Fruit fly (Drosophila melanogaster) whole organism, embryonic: ENCODE measurements around the gene CG6511.

ENCODE experiments used
- Atf3 ChIP-seq: fragments of 200-800 bp; sonication (Bioruptor generic); optimal IDR thresholded peaks from 3 replicates; lab custom pipeline; 2016; ENCODE audit warnings: missing biosample characterization, missing genetic modification characterization
- BtbVII ChIP-seq: fragments of 200-800 bp; sonication (Bioruptor generic); optimal IDR thresholded peaks from 3 replicates; lab custom pipeline; 2017; ENCODE audit warnings: missing biosample characterization, mild to moderate bottlenecking, missing genetic modification characterization
- CG11085 ChIP-seq: fragments of 200-800 bp; sonication (Bioruptor generic); IDR thresholded peaks from 2 replicates; pipeline ENCODE4 v1.3.6; 2022; ENCODE audit warnings: missing biosample characterization, missing genetic modification characterization
- CG11093 ChIP-seq: fragments of 200-800 bp; sonication (Bioruptor generic); IDR thresholded peaks from 3 replicates; pipeline ENCODE4 v1.3.6; 2022; ENCODE audit warnings: missing biosample characterization, missing genetic modification characterization
- CG11456 ChIP-seq: fragments of 200-800 bp; sonication (Bioruptor generic); IDR thresholded peaks from 3 replicates; pipeline ENCODE4 v1.3.6; 2022; ENCODE audit warnings: missing biosample characterization, missing genetic modification characterization
- CG11560 ChIP-seq: fragments of 200-800 bp; sonication (Bioruptor generic); IDR thresholded peaks from 3 replicates; pipeline ENCODE4 v1.3.6; 2022; ENCODE audit warnings: missing biosample characterization, missing genetic modification characterization
- CG1792 ChIP-seq: fragments of 200-800 bp; sonication (Bioruptor generic); optimal IDR thresholded peaks from 2 replicates; lab custom pipeline; 2016; ENCODE audit warnings: missing biosample characterization, missing genetic modification characterization
- CG32772 ChIP-seq: fragments of 200-800 bp; sonication (Bioruptor generic); IDR thresholded peaks from 2 replicates; pipeline ENCODE4 v1.3.6; 2022; ENCODE audit warnings: missing biosample characterization, missing genetic modification characterization
- CG34224 ChIP-seq: fragments of 200-800 bp; sonication (Bioruptor generic); IDR thresholded peaks from 3 replicates; pipeline ENCODE4 v1.3.6; 2022; ENCODE audit warnings: missing biosample characterization, missing genetic modification characterization; ENCODE audit not compliant: partially characterized antibody
- CG4328 ChIP-seq: fragments of 200-800 bp; sonication (Bioruptor generic); optimal IDR thresholded peaks from 3 replicates; lab custom pipeline; 2017; ENCODE audit warnings: missing biosample characterization, missing genetic modification reagents, missing genetic modification characterization
- CG4404 ChIP-seq: fragments of 200-800 bp; sonication (Bioruptor generic); IDR thresholded peaks from 2 replicates; pipeline ENCODE4 v1.3.6; 2022; ENCODE audit warnings: missing biosample characterization, missing genetic modification characterization
- CG6272 ChIP-seq: fragments of 200-800 bp; sonication (Bioruptor generic); IDR thresholded peaks from 2 replicates; pipeline ENCODE4 v1.3.6; 2022; ENCODE audit warnings: missing biosample characterization, missing genetic modification characterization
- CG6683 ChIP-seq: fragments of 200-800 bp; sonication (Bioruptor generic); optimal IDR thresholded peaks from 2 replicates; lab custom pipeline; 2017; ENCODE audit warnings: missing biosample characterization, mild to moderate bottlenecking, missing genetic modification characterization, missing genetic modification reagents
- CG7357 ChIP-seq: fragments of 200-800 bp; sonication (Bioruptor generic); IDR thresholded peaks from 3 replicates; pipeline ENCODE4 v1.3.6; 2022; ENCODE audit warnings: missing biosample characterization, missing genetic modification characterization
- CG8359 ChIP-seq: fragments of 200-800 bp; sonication (Bioruptor generic); optimal IDR thresholded peaks from 2 replicates; lab custom pipeline; 2017; ENCODE audit warnings: missing biosample characterization, mild to moderate bottlenecking, missing genetic modification characterization, borderline replicate concordance
- Camta ChIP-seq: fragments of 200-800 bp; sonication (Bioruptor generic); optimal IDR thresholded peaks from 2 replicates; lab custom pipeline; 2016; ENCODE audit warnings: missing biosample characterization, missing genetic modification characterization
- CkIIα-i1 ChIP-seq: fragments of 200-800 bp; sonication (Bioruptor generic); IDR thresholded peaks from 2 replicates; pipeline ENCODE4 v1.3.6; 2022; ENCODE audit warnings: missing biosample characterization, missing genetic modification characterization
- D19A ChIP-seq: fragments of 200-800 bp; optimal IDR thresholded peaks from 3 replicates; lab custom pipeline; 2019; ENCODE audit warnings: missing biosample characterization, mild to moderate bottlenecking, missing genetic modification characterization, moderate library complexity
- Dad ChIP-seq: fragments of 200-800 bp; sonication (Bioruptor generic); optimal IDR thresholded peaks from 3 replicates; lab custom pipeline; 2016; ENCODE audit warnings: missing biosample characterization, missing genetic modification characterization
- Dek ChIP-seq: fragments of 200-800 bp; sonication (Bioruptor generic); optimal IDR thresholded peaks from 3 replicates; lab custom pipeline; 2019; ENCODE audit warnings: missing biosample characterization, mild to moderate bottlenecking, missing genetic modification characterization, moderate library complexity
- Dip2 ChIP-seq: fragments of 200-800 bp; sonication (Bioruptor generic); IDR thresholded peaks from 2 replicates; pipeline ENCODE4 v1.3.6; 2022; ENCODE audit warnings: missing biosample characterization, missing genetic modification characterization
- Doc2 ChIP-seq: fragments of 200-800 bp; sonication (Bioruptor generic); IDR thresholded peaks from 2 replicates; pipeline ENCODE4 v1.3.6; 2022; ENCODE audit warnings: missing biosample characterization, missing genetic modification characterization
- Fer3 ChIP-seq: fragments of 200-800 bp; sonication (Bioruptor generic); optimal IDR thresholded peaks from 2 replicates; lab custom pipeline; 2018; ENCODE audit warnings: missing biosample characterization, mild to moderate bottlenecking, missing genetic modification characterization, moderate library complexity
- GATAe ChIP-seq: fragments of 200-800 bp; sonication (Bioruptor generic); conservative IDR thresholded peaks from 2 replicates; pipeline ENCODE4 v1.3.6; 2022; ENCODE audit warnings: missing biosample characterization, missing genetic modification characterization
- HHEX ChIP-seq: fragments of 200-800 bp; sonication (Bioruptor generic); optimal IDR thresholded peaks from 3 replicates; lab custom pipeline; 2017; ENCODE audit warnings: missing biosample characterization, mild to moderate bottlenecking, missing genetic modification characterization, missing genetic modification reagents
- MBD-R2 ChIP-seq: fragments of 200-800 bp; sonication (Bioruptor generic); IDR thresholded peaks from 2 replicates; pipeline ENCODE4 v1.3.6; 2022; ENCODE audit warnings: missing biosample characterization, missing genetic modification characterization
- MTF-1 ChIP-seq: fragments of 200-800 bp; sonication (Bioruptor generic); optimal IDR thresholded peaks from 2 replicates; lab custom pipeline; 2018; ENCODE audit warnings: missing biosample characterization, mild to moderate bottlenecking, missing genetic modification characterization, borderline replicate concordance
- ab ChIP-seq: fragments of 200-800 bp; sonication (Bioruptor generic); optimal IDR thresholded peaks from 2 replicates; lab custom pipeline; 2016; ENCODE audit warnings: missing biosample characterization, missing genetic modification characterization
- bcd ChIP-seq: fragments of 200-800 bp; sonication (Bioruptor generic); optimal IDR thresholded peaks from 2 replicates; lab custom pipeline; 2017; ENCODE audit warnings: missing biosample characterization, mild to moderate bottlenecking, missing genetic modification characterization
- croc ChIP-seq: fragments of 200-800 bp; sonication (Bioruptor generic); conservative IDR thresholded peaks from 3 replicates; pipeline ENCODE4 v1.3.6; 2022; ENCODE audit warnings: missing biosample characterization, missing genetic modification characterization
- disco-r ChIP-seq: fragments of 200-800 bp; sonication (Bioruptor generic); optimal IDR thresholded peaks from 2 replicates; lab custom pipeline; 2016; ENCODE audit warnings: missing biosample characterization, missing genetic modification characterization
- ems ChIP-seq: fragments of 200-800 bp; sonication (Bioruptor generic); optimal IDR thresholded peaks from 3 replicates; lab custom pipeline; 2016; ENCODE audit warnings: missing biosample characterization, missing genetic modification characterization
- en ChIP-seq: fragments of 200-800 bp; sonication (Bioruptor generic); optimal IDR thresholded peaks from 2 replicates; lab custom pipeline; 2016; ENCODE audit warnings: missing biosample characterization, missing genetic modification characterization
- ewg ChIP-seq: fragments of 200-800 bp; sonication (Bioruptor generic); optimal IDR thresholded peaks from 3 replicates; lab custom pipeline; 2017; ENCODE audit warnings: mild to moderate bottlenecking, missing biosample characterization, missing genetic modification reagents, missing genetic modification characterization
- fru ChIP-seq: fragments of >200 bp; optimal IDR thresholded peaks from 2 replicates; lab custom pipeline; 2017
- grn ChIP-seq: fragments of 200-800 bp; sonication (Bioruptor generic); optimal IDR thresholded peaks from 3 replicates; lab custom pipeline; 2017; ENCODE audit warnings: missing biosample characterization, missing genetic modification characterization
- hbn ChIP-seq: fragments of 200-800 bp; sonication (Bioruptor generic); IDR thresholded peaks from 2 replicates; pipeline ENCODE4 v1.3.6; 2022; ENCODE audit warnings: missing biosample characterization, missing genetic modification characterization; ENCODE audit not compliant: partially characterized antibody
- kay ChIP-seq: fragments of 200-800 bp; sonication (Bioruptor generic); optimal IDR thresholded peaks from 2 replicates; lab custom pipeline; 2016; ENCODE audit warnings: missing biosample characterization, missing genetic modification characterization
- ken ChIP-seq: fragments of 200-800 bp; sonication (Bioruptor generic); IDR thresholded peaks from 3 replicates; pipeline ENCODE4 v1.3.6; 2022; ENCODE audit warnings: missing biosample characterization, missing genetic modification characterization
- mld ChIP-seq: fragments of 200-800 bp; sonication (Bioruptor generic); IDR thresholded peaks from 3 replicates; pipeline ENCODE4 v1.3.6; 2022; ENCODE audit warnings: missing biosample characterization, missing genetic modification characterization; ENCODE audit not compliant: partially characterized antibody
- prd ChIP-seq, 3 experiments: fragments of >200 bp in 2 of 3; fragments of 200-800 bp in 1 of 3; sonication (Bioruptor generic) in 1 of 3; optimal IDR thresholded peaks in 2 of 3; IDR thresholded peaks in 1 of 3; 2 replicates in 2 of 3; 3 replicates in 1 of 3; pipeline versions ENCODE4 v1.3.6 to Lab custom; 2017 to 2022; ENCODE audit warnings: missing biosample characterization in 1 of 3, missing genetic modification characterization in 1 of 3
- pum ChIP-seq: fragments of 200-800 bp; sonication (Bioruptor generic); optimal IDR thresholded peaks from 2 replicates; lab custom pipeline; 2016; ENCODE audit warnings: missing biosample characterization, missing genetic modification characterization
- rib ChIP-seq: fragments of 200-800 bp; sonication (Bioruptor generic); IDR thresholded peaks from 2 replicates; pipeline ENCODE4 v1.3.6; 2022; ENCODE audit warnings: missing biosample characterization, missing genetic modification characterization
- ro ChIP-seq: fragments of 200-800 bp; sonication (Bioruptor generic); IDR thresholded peaks from 2 replicates; pipeline ENCODE4 v1.3.6; 2022; ENCODE audit warnings: missing biosample characterization, missing genetic modification characterization
- row ChIP-seq: fragments of 200-800 bp; sonication (Bioruptor generic); IDR thresholded peaks from 3 replicates; pipeline ENCODE4 v1.3.6; 2022; ENCODE audit warnings: missing biosample characterization, missing genetic modification characterization
- sens-2 ChIP-seq: fragments of 200-800 bp; sonication (Bioruptor generic); IDR thresholded peaks from 2 replicates; pipeline ENCODE4 v1.3.6; 2022; ENCODE audit warnings: missing biosample characterization, missing genetic modification characterization
- slou ChIP-seq: fragments of 200-800 bp; sonication (Bioruptor generic); optimal IDR thresholded peaks from 3 replicates; lab custom pipeline; 2016; ENCODE audit warnings: missing biosample characterization, missing genetic modification characterization
- slp2 ChIP-seq: fragments of 200-800 bp; sonication (Bioruptor generic); optimal IDR thresholded peaks from 2 replicates; lab custom pipeline; 2016; ENCODE audit warnings: missing biosample characterization, missing genetic modification characterization
- sna ChIP-seq: fragments of 200-800 bp; sonication (Bioruptor generic); IDR thresholded peaks from 2 replicates; pipeline ENCODE4 v1.3.6; 2022; ENCODE audit warnings: missing biosample characterization, missing genetic modification characterization; ENCODE audit not compliant: partially characterized antibody
- ttk ChIP-seq: fragments of 200-800 bp; sonication (Bioruptor generic); IDR thresholded peaks from 2 replicates; pipeline ENCODE4 v2.1.2; 2022; ENCODE audit warnings: missing biosample characterization, missing genetic modification characterization
- wdn ChIP-seq: fragments of 200-800 bp; sonication (Bioruptor generic); IDR thresholded peaks from 2 replicates; pipeline ENCODE4 v1.3.6; 2022; ENCODE audit warnings: missing biosample characterization, missing genetic modification characterization
- yki ChIP-seq: fragments of >200 bp; optimal IDR thresholded peaks from 3 replicates; lab custom pipeline; 2018
- zf30C ChIP-seq: fragments of 200-800 bp; sonication (Bioruptor generic); optimal IDR thresholded peaks from 3 replicates; lab custom pipeline; 2018; ENCODE audit warnings: missing biosample characterization, mild to moderate bottlenecking, missing genetic modification characterization

CG6511 gene

DNA sequence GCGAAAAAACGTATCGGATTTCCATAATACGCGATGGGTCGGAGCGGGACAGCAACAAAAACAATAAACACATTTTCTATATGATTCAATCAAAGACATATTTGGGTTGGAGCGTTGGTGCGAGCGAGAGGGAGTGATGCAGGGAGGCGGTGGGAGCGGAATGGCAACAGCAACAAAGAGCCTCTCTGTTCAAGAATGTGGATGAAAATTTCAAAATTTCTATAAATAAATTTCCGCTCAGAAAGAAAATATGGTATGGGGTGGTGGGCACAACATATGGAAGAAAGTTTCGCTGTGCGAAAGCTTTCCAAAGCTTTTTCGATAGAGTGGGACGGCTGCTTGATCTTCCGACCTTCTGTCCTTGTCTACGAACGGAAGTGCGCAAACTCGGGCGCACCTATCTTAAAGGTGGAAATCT, 19.9 kb downstream of the CG6511 start (continued):
- TF ChIP-seq slp2 (GFP tag; lab: Kevin White, UChicago) (no peak), ems (GFP tag; lab: Kevin White, UChicago) (no peak), Doc2 (no peak), sens-2 (GFP tag; lab: Robert Waterston, UW) (0 out of 2 replicates have a peak, but pooled peaks have one; percentile 14), CG4328 (GFP tag; lab: Kevin White, UChicago) (peak; percentile 43), ro (GFP tag; lab: Robert Waterston, UW) (no peak), CG11085 (GFP tag; lab: Robert Waterston, UW) (no peak), yki (lab: Kevin White, UChicago) (no peak), ewg (GFP tag; lab: Kevin White, UChicago) (peak; percentile 45), prd (optimal IDR thresholded peaks at IDR 0.05; lab: Kevin White, UChicago) (no peak), prd (GFP tag; IDR thresholded peaks at IDR 0.05; lab: Robert Waterston, UW) (no peak), CG7357 (GFP tag; lab: Robert Waterston, UW) (no peak), row (GFP tag; lab: Robert Waterston, UW) (no peak), CG6683 (GFP tag; lab: Kevin White, UChicago) (no peak), Atf3 (GFP tag; lab: Kevin White, UChicago) (no peak), fru (lab: Kevin White, UChicago) (no peak), Camta (GFP tag; lab: Kevin White, UChicago) (no peak), CG11560 (tag; lab: Robert Waterston, UW) (no peak), CG6272 (GFP tag; lab: Robert Waterston, UW) (no peak), Dad (GFP tag; lab: Kevin White, UChicago) (no peak), CG32772 (no peak), en (GFP tag; lab: Kevin White, UChicago) (no peak), kay (GFP tag; lab: Kevin White, UChicago) (no peak), disco-r (GFP tag; lab: Kevin White, UChicago) (no peak), CG34224 (no peak), zf30C (no peak), CG1792 (GFP tag; lab: Kevin White, UChicago) (no peak), MTF-1 (peak; percentile 36), Dek (tag; lab: Kevin White, UChicago) (no peak), mld (GFP tag; lab: Robert Waterston, UW) (no peak), Fer3 (peak; percentile 40), croc (GFP tag; lab: Robert Waterston, UW) (no peak), slou (GFP tag; lab: Kevin White, UChicago) (no peak), MBD-R2 (peak; percentile 22; the same call in 1 of the 2 replicates), ken (no peak), GATAe (no peak), pum (GFP tag; lab: Kevin White, UChicago) (no peak), sna (no peak), D19A (tag; lab: Kevin White, UChicago) (no peak), Dip2 (GFP tag; lab: Robert Waterston, UW) (no peak), CG8359 (GFP tag; lab: Kevin White, UChicago) (no peak), hbn (GFP tag; lab: Robert Waterston, UW) (no peak), ab (GFP tag; lab: Kevin White, UChicago) (no peak), CG11456 (no peak), ttk (GFP tag; lab: Robert Waterston, UW) (no peak; the same call in 1 of the 2 replicates), grn (no peak), wdn (no peak), rib (GFP tag; lab: Robert Waterston, UW) (peak; percentile 50; the same call in 1 of the 2 replicates), CG4404 (no peak), CkIIα-i1 (GFP tag; lab: Robert Waterston, UW) (no peak), bcd (peak; percentile 30), CG11093 (GFP tag; lab: Robert Waterston, UW) (no peak), BtbVII (GFP tag; lab: Kevin White, UChicago) (peak; percentile 25), HHEX (GFP tag; lab: Kevin White, UChicago) (peak; percentile 58)
